Worm (Caenorhabditis elegans) whole organism, L2 larva: ENCODE results near the gene F49C12.12.

ENCODE experiments used
- blmp-1 ChIP-seq: sonication (generic microtip); optimal IDR thresholded peaks from 2 replicates; lab custom pipeline; 2017; ENCODE audit warnings: missing genetic modification characterization, mild to moderate bottlenecking, missing compliant biosample characterization, antibody characterized with exemption, moderate library complexity; ENCODE audit not compliant: insufficient read depth
- lin-39 ChIP-seq: fragments of 150-350 bp; optimal IDR thresholded peaks from 2 replicates; lab custom pipeline; 2014; ENCODE audit warnings: missing biosample characterization, missing genetic modification reagents, missing genetic modification characterization
- mdl-1 ChIP-seq, 2 experiments: fragments of 150-350 bp in 1 of 2; sonication (generic microtip) in 1 of 2; optimal IDR thresholded peaks; 2 replicates each; lab custom pipeline; 2017; ENCODE audit warnings: missing biosample characterization in 2 of 2, missing genetic modification characterization in 2 of 2
- sma-3 ChIP-seq: sonication (generic microtip); optimal IDR thresholded peaks from 2 replicates; lab custom pipeline; 2016; ENCODE audit warnings: missing genetic modification reagents, missing genetic modification characterization, missing compliant biosample characterization
- snpc-4 ChIP-seq: fragments of 150-350 bp; optimal IDR thresholded peaks from 2 replicates; lab custom pipeline; 2014; ENCODE audit warnings: missing biosample characterization, missing genetic modification characterization
- zag-1 ChIP-seq: fragments of 150-350 bp; optimal IDR thresholded peaks from 2 replicates; lab custom pipeline; 2014; ENCODE audit warnings: missing biosample characterization, missing genetic modification characterization
- ztf-11 ChIP-seq: sonication (generic microtip); optimal IDR thresholded peaks from 2 replicates; lab custom pipeline; 2017; ENCODE audit warnings: missing biosample characterization, missing genetic modification characterization

- TF ChIP-seq zag-1 (tag; lab: Kevin White, UChicago) = no peak
- no peak for TF ChIP-seq lin-39 (tag; lab: Kevin White, UChicago)
- no peak for TF ChIP-seq mdl-1 (tag; optimal IDR thresholded peaks at IDR 0.05; lab: Kevin White, UChicago)
- TF ChIP-seq blmp-1 (tag; lab: Kevin White, UChicago) = no peak
- peak; percentile 25 for TF ChIP-seq sma-3 (GFP tag; lab: Kevin White, UChicago)
- no peak for TF ChIP-seq ztf-11 (tag; lab: Kevin White, UChicago)
- TF ChIP-seq snpc-4 (tag; lab: Kevin White, UChicago) = no peak
Measured at ce11 chrIV:9322489-9322888, 1.6 kb upstream of the F49C12.12 start.
